Fruit fly (Drosophila melanogaster) whole organism, embryonic: ENCODE data around the gene ND-24.

Experiments
- ATbp ChIP-seq: fragments of 200-800 bp; sonication (Bioruptor generic); optimal IDR thresholded peaks from 2 replicates; lab custom pipeline; 2017; ENCODE audit warnings: missing biosample characterization, mild to moderate bottlenecking, missing genetic modification characterization, missing genetic modification reagents
- Atf3 ChIP-seq: fragments of 200-800 bp; sonication (Bioruptor generic); optimal IDR thresholded peaks from 3 replicates; lab custom pipeline; 2016; ENCODE audit warnings: missing biosample characterization, missing genetic modification characterization
- BtbVII ChIP-seq: fragments of 200-800 bp; sonication (Bioruptor generic); optimal IDR thresholded peaks from 3 replicates; lab custom pipeline; 2017; ENCODE audit warnings: missing biosample characterization, mild to moderate bottlenecking, missing genetic modification characterization
- CG12071 ChIP-seq: fragments of 200-800 bp; sonication (Bioruptor generic); optimal IDR thresholded peaks from 3 replicates; lab custom pipeline; 2018; ENCODE audit warnings: missing biosample characterization, mild to moderate bottlenecking, missing genetic modification characterization
- CG12104 ChIP-seq: fragments of 200-800 bp; sonication (Bioruptor generic); optimal IDR thresholded peaks from 3 replicates; lab custom pipeline; 2016; ENCODE audit warnings: missing biosample characterization, missing genetic modification characterization
- CG12769 ChIP-seq: fragments of 200-800 bp; sonication (Bioruptor generic); optimal IDR thresholded peaks from 2 replicates; lab custom pipeline; 2019; ENCODE audit warnings: missing biosample characterization, mild to moderate bottlenecking, missing genetic modification characterization, moderate library complexity
- CG15479 ChIP-seq: fragments of 200-800 bp; sonication (Bioruptor generic); optimal IDR thresholded peaks from 3 replicates; lab custom pipeline; 2019; ENCODE audit warnings: missing biosample characterization, mild to moderate bottlenecking, missing genetic modification characterization, moderate library complexity
- CG15601 ChIP-seq: fragments of 200-800 bp; sonication (Bioruptor generic); optimal IDR thresholded peaks from 3 replicates; lab custom pipeline; 2019; ENCODE audit warnings: missing biosample characterization, mild to moderate bottlenecking, missing genetic modification characterization, moderate library complexity
- CG16779 ChIP-seq: fragments of 200-800 bp; sonication (Bioruptor generic); IDR thresholded peaks from 2 replicates; pipeline ENCODE4 v1.3.6; 2022; ENCODE audit warnings: missing biosample characterization, missing genetic modification characterization
- CG1832 ChIP-seq: fragments of 200-800 bp; sonication (Bioruptor generic); optimal IDR thresholded peaks from 2 replicates; lab custom pipeline; 2017; ENCODE audit warnings: missing biosample characterization, mild to moderate bottlenecking, missing genetic modification characterization, inconsistent platforms
- CG30020 ChIP-seq: fragments of 200-800 bp; optimal IDR thresholded peaks from 2 replicates; lab custom pipeline; 2019; ENCODE audit warnings: missing biosample characterization, mild to moderate bottlenecking, missing genetic modification characterization, moderate library complexity
- CG32532 ChIP-seq: fragments of 200-800 bp; sonication (Bioruptor generic); IDR thresholded peaks from 2 replicates; pipeline ENCODE4 v1.3.6; 2022; ENCODE audit warnings: missing biosample characterization, missing genetic modification characterization
- CG32767 ChIP-seq: fragments of 200-800 bp; sonication (Bioruptor generic); IDR thresholded peaks from 2 replicates; pipeline ENCODE4 v1.3.6; 2022; ENCODE audit warnings: missing biosample characterization, missing genetic modification characterization
- CG8281 ChIP-seq: fragments of 200-800 bp; sonication (Bioruptor generic); optimal IDR thresholded peaks from 2 replicates; lab custom pipeline; 2018; ENCODE audit warnings: missing biosample characterization, mild to moderate bottlenecking, missing genetic modification characterization, moderate library complexity
- CG9437 ChIP-seq: fragments of 200-800 bp; sonication (Bioruptor generic); optimal IDR thresholded peaks from 2 replicates; lab custom pipeline; 2018; ENCODE audit warnings: missing biosample characterization, mild to moderate bottlenecking, missing genetic modification characterization
- CHES-1-like ChIP-seq: fragments of 200-800 bp; sonication (Bioruptor generic); optimal IDR thresholded peaks from 2 replicates; lab custom pipeline; 2016; ENCODE audit warnings: missing biosample characterization, missing genetic modification characterization
- Drgx ChIP-seq: fragments of 200-800 bp; sonication (Bioruptor generic); IDR thresholded peaks from 2 replicates; pipeline ENCODE4 v1.3.6; 2022; ENCODE audit warnings: missing biosample characterization, missing genetic modification characterization
- HmgD ChIP-seq: fragments of 200-800 bp; sonication (Bioruptor generic); optimal IDR thresholded peaks from 3 replicates; lab custom pipeline; 2016; ENCODE audit warnings: missing biosample characterization, missing genetic modification characterization
- Med ChIP-seq: fragments of 200-800 bp; sonication (Bioruptor generic); peaks from one replicate; lab custom pipeline; 2016; ENCODE audit warnings: missing biosample characterization, missing genetic modification characterization, mild to moderate bottlenecking, inconsistent platforms, moderate library complexity
- Nf-YC ChIP-seq: fragments of 200-800 bp; optimal IDR thresholded peaks from 3 replicates; lab custom pipeline; 2019; ENCODE audit warnings: missing biosample characterization, mild to moderate bottlenecking, missing genetic modification characterization, moderate library complexity
- Trl ChIP-seq, 3 experiments: fragments of >200 bp in 2 of 3; fragments of 200-800 bp in 1 of 3; sonication (Bioruptor generic) in 1 of 3; optimal IDR thresholded peaks; 2 replicates in 1 of 3; 3 replicates in 2 of 3; lab custom pipeline; 2016 to 2017; ENCODE audit warnings: missing biosample characterization in 1 of 3, missing genetic modification characterization in 1 of 3
- ab ChIP-seq: fragments of 200-800 bp; sonication (Bioruptor generic); optimal IDR thresholded peaks from 2 replicates; lab custom pipeline; 2016; ENCODE audit warnings: missing biosample characterization, missing genetic modification characterization
- abd-A ChIP-seq: fragments of 200-800 bp; sonication (Bioruptor generic); optimal IDR thresholded peaks from 3 replicates; lab custom pipeline; 2019; ENCODE audit warnings: missing biosample characterization, mild to moderate bottlenecking, missing genetic modification characterization, moderate library complexity
- ap ChIP-seq: fragments of 200-800 bp; sonication (Bioruptor generic); IDR thresholded peaks from 2 replicates; pipeline ENCODE4 v1.3.6; 2022; ENCODE audit warnings: missing biosample characterization, missing genetic modification characterization
- az2 ChIP-seq: fragments of 200-800 bp; sonication (Bioruptor generic); optimal IDR thresholded peaks from 3 replicates; lab custom pipeline; 2016; ENCODE audit warnings: missing biosample characterization, missing genetic modification characterization
- bsh ChIP-seq, 2 experiments: fragments of 200-800 bp; sonication (Bioruptor generic); optimal IDR thresholded peaks; 2 replicates each; lab custom pipeline; 2017 to 2018; ENCODE audit warnings: mild to moderate bottlenecking in 2 of 2, missing biosample characterization in 2 of 2, missing genetic modification characterization in 2 of 2, moderate library complexity in 1 of 2
- chinmo ChIP-seq: fragments of 200-800 bp; sonication (Bioruptor generic); IDR thresholded peaks from 4 replicates; pipeline ENCODE4 v1.3.6; 2022; ENCODE audit warnings: missing biosample characterization, missing genetic modification characterization; ENCODE audit not compliant: partially characterized antibody
- ci ChIP-seq: fragments of 200-800 bp; sonication (Bioruptor generic); IDR thresholded peaks from 3 replicates; pipeline ENCODE4 v1.3.6; 2022; ENCODE audit warnings: missing biosample characterization, missing genetic modification characterization
- crol ChIP-seq: fragments of 200-800 bp; sonication (Bioruptor generic); IDR thresholded peaks from 2 replicates; pipeline ENCODE4 v1.3.6; 2022; ENCODE audit warnings: missing biosample characterization, missing genetic modification characterization
- hkb ChIP-seq, 2 experiments: fragments of 200-800 bp in 1 of 2; fragments of >200 bp in 1 of 2; sonication (Bioruptor generic) in 1 of 2; IDR thresholded peaks in 1 of 2; optimal IDR thresholded peaks in 1 of 2; 2 replicates each; pipeline versions ENCODE4 v1.3.6 to Lab custom; 2017 to 2022; ENCODE audit warnings: missing biosample characterization in 1 of 2, missing genetic modification characterization in 1 of 2
- kay ChIP-seq: fragments of 200-800 bp; sonication (Bioruptor generic); optimal IDR thresholded peaks from 2 replicates; lab custom pipeline; 2016; ENCODE audit warnings: missing biosample characterization, missing genetic modification characterization
- kni ChIP-seq: fragments of 200-800 bp; sonication (Bioruptor generic); optimal IDR thresholded peaks from 3 replicates; lab custom pipeline; 2017; ENCODE audit warnings: mild to moderate bottlenecking, missing biosample characterization, missing genetic modification reagents, missing genetic modification characterization
- lab ChIP-seq: fragments of 200-800 bp; sonication (Bioruptor generic); optimal IDR thresholded peaks from 3 replicates; lab custom pipeline; 2017; ENCODE audit warnings: missing biosample characterization, missing genetic modification characterization, mild to moderate bottlenecking, moderate library complexity, missing genetic modification reagents
- mld ChIP-seq: fragments of 200-800 bp; sonication (Bioruptor generic); IDR thresholded peaks from 3 replicates; pipeline ENCODE4 v1.3.6; 2022; ENCODE audit warnings: missing biosample characterization, missing genetic modification characterization; ENCODE audit not compliant: partially characterized antibody
- oc ChIP-seq: fragments of 200-800 bp; sonication (Bioruptor generic); optimal IDR thresholded peaks from 2 replicates; lab custom pipeline; 2018; ENCODE audit warnings: missing biosample characterization, mild to moderate bottlenecking, missing genetic modification characterization, moderate library complexity
- onecut ChIP-seq: fragments of 200-800 bp; sonication (Bioruptor generic); IDR thresholded peaks from 2 replicates; pipeline ENCODE4 v1.3.6; 2022; ENCODE audit warnings: missing biosample characterization, missing genetic modification characterization
- pros ChIP-seq: fragments of 200-800 bp; sonication (Bioruptor generic); optimal IDR thresholded peaks from 3 replicates; lab custom pipeline; 2019; ENCODE audit warnings: missing biosample characterization, mild to moderate bottlenecking, missing genetic modification characterization, moderate library complexity
- sens ChIP-seq: fragments of 200-800 bp; sonication (Bioruptor generic); peaks from one replicate; lab custom pipeline; 2016; ENCODE audit warnings: missing biosample characterization, missing genetic modification characterization
- slbo ChIP-seq: fragments of 200-800 bp; sonication (Bioruptor generic); IDR thresholded peaks from 2 replicates; pipeline ENCODE4 v1.3.6; 2022; ENCODE audit warnings: missing biosample characterization, missing genetic modification characterization
- so ChIP-seq: fragments of 200-800 bp; sonication (Bioruptor generic); IDR thresholded peaks from 3 replicates; pipeline ENCODE4 v1.3.6; 2022; ENCODE audit warnings: missing biosample characterization, missing genetic modification characterization
- sqz ChIP-seq: fragments of 200-800 bp; sonication (Bioruptor generic); optimal IDR thresholded peaks from 3 replicates; lab custom pipeline; 2018; ENCODE audit warnings: missing biosample characterization, mild to moderate bottlenecking, missing genetic modification characterization
- tna ChIP-seq: fragments of 200-800 bp; sonication (Bioruptor generic); IDR thresholded peaks from 2 replicates; pipeline ENCODE4 v1.3.6; 2022; ENCODE audit warnings: missing biosample characterization, missing genetic modification characterization; ENCODE audit not compliant: partially characterized antibody
- twi ChIP-seq: fragments of 200-800 bp; optimal IDR thresholded peaks from 2 replicates; lab custom pipeline; 2019; ENCODE audit warnings: missing biosample characterization, mild to moderate bottlenecking, missing genetic modification characterization, moderate library complexity
- tx ChIP-seq: fragments of 200-800 bp; sonication (Bioruptor generic); optimal IDR thresholded peaks from 2 replicates; lab custom pipeline; 2016; ENCODE audit warnings: missing biosample characterization, missing genetic modification characterization
- zen2 ChIP-seq: fragments of 200-800 bp; sonication (Bioruptor generic); IDR thresholded peaks from 3 replicates; pipeline ENCODE4 v1.3.6; 2022; ENCODE audit warnings: missing biosample characterization, missing genetic modification characterization; ENCODE audit not compliant: partially characterized antibody
- zfh1 ChIP-seq: fragments of 200-800 bp; sonication (Bioruptor generic); IDR thresholded peaks from 3 replicates; pipeline ENCODE4 v1.3.6; 2022; ENCODE audit warnings: missing biosample characterization, missing genetic modification characterization

Gene ND-24

dm6 chrX:17658207-17659118 is 26.6 kb downstream of the ND-24 start:
- TF ChIP-seq CG12104 (peak; percentile 2), CHES-1-like (peak; percentile 22), pros (GFP tag; lab: Kevin White, UChicago) (peak; percentile 99), bsh (GFP tag; optimal IDR thresholded peaks at IDR 0.05; lab: Kevin White, UChicago) (peak in 1 of 2 experiments; percentile 3), Trl (optimal IDR thresholded peaks at IDR 0.05; lab: Kevin White, UChicago) (peak; percentile 86 to 94), Trl (GFP tag; optimal IDR thresholded peaks at IDR 0.05; lab: Kevin White, UChicago) (no peak), ab (GFP tag; lab: Kevin White, UChicago) (no peak), so (GFP tag; lab: Robert Waterston, UW) (0 out of 3 replicates have a peak, but pooled peaks have one; percentile 32), CG16779 (GFP tag; lab: Robert Waterston, UW) (no peak), BtbVII (GFP tag; lab: Kevin White, UChicago) (peak; percentile 31), Nf-YC (tag; lab: Kevin White, UChicago) (peak; percentile 4), CG12071 (GFP tag; lab: Kevin White, UChicago) (peak; percentile 3), ci (GFP tag; lab: Robert Waterston, UW) (peak; percentile 48; the same call in 1 of the 3 replicates), Drgx (GFP tag; lab: Robert Waterston, UW) (0 out of 2 replicates have a peak, but pooled peaks have one; percentile 19), HmgD (GFP tag; lab: Kevin White, UChicago) (no peak), CG1832 (GFP tag; lab: Kevin White, UChicago) (peak; percentile 75), CG8281 (tag; lab: Kevin White, UChicago) (no peak), CG9437 (GFP tag; lab: Kevin White, UChicago) (no peak), Atf3 (GFP tag; lab: Kevin White, UChicago) (no peak), CG15479 (GFP tag; lab: Kevin White, UChicago) (peak; percentile 35), sqz (GFP tag; lab: Kevin White, UChicago) (peak; percentile 4), zfh1 (GFP tag; lab: Robert Waterston, UW) (no peak), crol (GFP tag; lab: Robert Waterston, UW) (peak; percentile 92), CG32767 (0 out of 2 replicates have a peak, but pooled peaks have one; percentile 34), CG32532 (GFP tag; lab: Robert Waterston, UW) (peak; percentile 39; the same call in 1 of the 2 replicates), CG12769 (tag; lab: Kevin White, UChicago) (peak; percentile 66), twi (no peak), chinmo (0 out of 4 replicates have a peak, but pooled peaks have one; percentile 66), kni (peak; percentile 88), mld (GFP tag; lab: Robert Waterston, UW) (no peak), CG15601 (tag; lab: Kevin White, UChicago) (peak; percentile 38), ap (GFP tag; lab: Robert Waterston, UW) (no peak), abd-A (tag; lab: Kevin White, UChicago) (peak; percentile 36), onecut (GFP tag; lab: Robert Waterston, UW) (0 out of 2 replicates have a peak, but pooled peaks have one; percentile 5), Med (GFP tag; lab: Kevin White, UChicago) (peak; percentile 22), zen2 (GFP tag; lab: Robert Waterston, UW) (no peak), az2 (GFP tag; lab: Kevin White, UChicago) (no peak), hkb (optimal IDR thresholded peaks at IDR 0.05; lab: Kevin White, UChicago) (no peak), hkb (GFP tag; IDR thresholded peaks at IDR 0.05; lab: Robert Waterston, UW) (peak; percentile 6; the same call in 1 of the 2 replicates), CG30020 (tag; lab: Kevin White, UChicago) (no peak), ATbp (GFP tag; lab: Kevin White, UChicago) (peak; percentile 50), slbo (GFP tag; lab: Robert Waterston, UW) (no peak), oc (tag; lab: Kevin White, UChicago) (peak; percentile 30), kay (GFP tag; lab: Kevin White, UChicago) (no peak), lab (GFP tag; lab: Kevin White, UChicago) (peak; percentile 34), tna (no peak), tx (GFP tag; lab: Kevin White, UChicago) (no peak), sens (peak; percentile 80)
